Worm (Caenorhabditis elegans) whole organism, young adult: Measurements from ENCODE around the gene sbp-1.

ENCODE experiments used
- B0035.1 ChIP-seq: sonication (generic microtip); optimal IDR thresholded peaks from 2 replicates; lab custom pipeline; 2016; ENCODE audit warnings: missing genetic modification characterization, mild to moderate bottlenecking, missing compliant biosample characterization, missing genotype, missing genetic modification reagents
- B0261.1 ChIP-seq: sonication (generic microtip); optimal IDR thresholded peaks from 2 replicates; lab custom pipeline; 2016; ENCODE audit warnings: mild to moderate bottlenecking, missing genetic modification characterization, moderate library complexity, missing compliant biosample characterization
- F23B12.7 ChIP-seq: sonication (generic microtip); optimal IDR thresholded peaks from 2 replicates; lab custom pipeline; 2017; ENCODE audit warnings: missing genetic modification characterization, mild to moderate bottlenecking, missing compliant biosample characterization, antibody characterized with exemption, moderate library complexity; ENCODE audit not compliant: insufficient read depth
- F39B2.1 ChIP-seq: fragments of 200-800 bp; sonication (Bioruptor generic); IDR thresholded peaks from 2 replicates; pipeline ENCODE4 v1.3.6; 2022; ENCODE audit warnings: missing genetic modification reagents, missing genetic modification characterization, missing compliant biosample characterization
- F49E8.2 ChIP-seq: sonication (generic microtip); optimal IDR thresholded peaks from 3 replicates; lab custom pipeline; 2017; ENCODE audit warnings: missing genetic modification characterization, mild to moderate bottlenecking, missing compliant biosample characterization, antibody characterized with exemption, moderate library complexity; ENCODE audit not compliant: insufficient read depth
- F57A8.1 ChIP-seq: fragments of 200-800 bp; sonication (Bioruptor generic); optimal IDR thresholded peaks from 2 replicates; lab custom pipeline; 2018; ENCODE audit warnings: mild to moderate bottlenecking, missing genetic modification characterization, moderate library complexity, missing compliant biosample characterization
- K11D2.4 ChIP-seq: fragments of 200-800 bp; sonication (Bioruptor generic); IDR thresholded peaks from 2 replicates; pipeline ENCODE4 v1.3.6; 2022; ENCODE audit warnings: missing genetic modification reagents, missing genetic modification characterization, missing compliant biosample characterization
- Y56A3A.18 ChIP-seq: fragments of 200-800 bp; sonication (Bioruptor generic); IDR thresholded peaks from 2 replicates; pipeline ENCODE4 v1.3.6; 2022; ENCODE audit warnings: missing genetic modification reagents, missing genetic modification characterization, missing compliant biosample characterization
- ZK185.1 ChIP-seq: sonication (generic microtip); optimal IDR thresholded peaks from 2 replicates; lab custom pipeline; 2016; ENCODE audit warnings: mild to moderate bottlenecking, missing genetic modification characterization, missing compliant biosample characterization; ENCODE audit not compliant: poor library complexity, severe bottlenecking
- akir-1 ChIP-seq: fragments of 200-800 bp; sonication (Bioruptor generic); optimal IDR thresholded peaks from 2 replicates; lab custom pipeline; 2018; ENCODE audit warnings: mild to moderate bottlenecking, missing genetic modification characterization, moderate library complexity, missing compliant biosample characterization
- aptf-2 ChIP-seq: fragments of 200-800 bp; sonication (Bioruptor generic); conservative IDR thresholded peaks from 2 replicates; pipeline ENCODE4 v1.3.6; 2022; ENCODE audit warnings: missing genetic modification reagents, missing genetic modification characterization, missing compliant biosample characterization
- atf-7 ChIP-seq: sonication (generic microtip); optimal IDR thresholded peaks from 2 replicates; lab custom pipeline; 2017; ENCODE audit warnings: mild to moderate bottlenecking, missing genetic modification characterization, missing compliant biosample characterization
- athp-1 ChIP-seq: sonication (generic microtip); optimal IDR thresholded peaks from 2 replicates; lab custom pipeline; 2017; ENCODE audit warnings: mild to moderate bottlenecking, missing genetic modification characterization, missing compliant biosample characterization
- attf-5 ChIP-seq: fragments of 200-800 bp; sonication (Bioruptor generic); optimal IDR thresholded peaks from 2 replicates; lab custom pipeline; 2018; ENCODE audit warnings: mild to moderate bottlenecking, missing genetic modification characterization, missing compliant biosample characterization
- attf-6 ChIP-seq: fragments of 200-800 bp; sonication (Bioruptor generic); IDR thresholded peaks from 2 replicates; pipeline ENCODE4 v1.3.6; 2022; ENCODE audit warnings: missing genetic modification reagents, missing genetic modification characterization, missing compliant biosample characterization
- cebp-1 ChIP-seq, 2 experiments: fragments of 200-800 bp in 1 of 2; sonication (Bioruptor generic) in 1 of 2; sonication (generic microtip) in 1 of 2; IDR thresholded peaks in 1 of 2; optimal IDR thresholded peaks in 1 of 2; 2 replicates each; pipeline versions ENCODE4 v1.3.6 to Lab custom; 2017 to 2022; ENCODE audit warnings: missing compliant biosample characterization in 2 of 2, missing genetic modification characterization in 2 of 2, mild to moderate bottlenecking in 1 of 2, missing genetic modification reagents in 1 of 2, moderate library complexity in 1 of 2
- ceh-58 ChIP-seq: fragments of 200-800 bp; sonication (Bioruptor generic); IDR thresholded peaks from 2 replicates; pipeline ENCODE4 v1.3.6; 2022; ENCODE audit warnings: missing genetic modification characterization, missing compliant biosample characterization
- ceh-91 ChIP-seq: fragments of 200-800 bp; sonication (Bioruptor generic); IDR thresholded peaks from 2 replicates; pipeline ENCODE4 v1.3.6; 2022; ENCODE audit warnings: missing genetic modification reagents, missing genetic modification characterization, missing compliant biosample characterization
- dox-1 ChIP-seq: fragments of 200-800 bp; sonication (Bioruptor generic); IDR thresholded peaks from 2 replicates; pipeline ENCODE4 v1.3.6; 2022; ENCODE audit warnings: missing genetic modification reagents, missing genetic modification characterization, missing compliant biosample characterization
- dpff-1 ChIP-seq: sonication (generic microtip); optimal IDR thresholded peaks from 2 replicates; lab custom pipeline; 2017; ENCODE audit warnings: mild to moderate bottlenecking, missing genetic modification characterization, missing compliant biosample characterization
- efl-1 ChIP-seq: fragments of 150-350 bp; optimal IDR thresholded peaks from 2 replicates; lab custom pipeline; 2014; ENCODE audit warnings: missing biosample characterization, missing genetic modification reagents, missing genetic modification characterization
- ets-4 ChIP-seq: fragments of 200-800 bp; sonication (Bioruptor generic); optimal IDR thresholded peaks from 2 replicates; lab custom pipeline; 2018; ENCODE audit warnings: mild to moderate bottlenecking, missing genetic modification characterization, missing compliant biosample characterization
- him-1 ChIP-seq: sonication (generic microtip); optimal IDR thresholded peaks from 2 replicates; lab custom pipeline; 2016; ENCODE audit warnings: missing genotype, missing genetic modification reagents, missing genetic modification characterization, missing compliant biosample characterization
- hmg-1.2 ChIP-seq: fragments of 200-800 bp; sonication (Bioruptor generic); IDR thresholded peaks from 2 replicates; pipeline ENCODE4 v1.3.6; 2022; ENCODE audit warnings: missing genetic modification reagents, missing genetic modification characterization, missing compliant biosample characterization
- hrde-1 ChIP-seq: sonication (generic microtip); optimal IDR thresholded peaks from 2 replicates; lab custom pipeline; 2016; ENCODE audit warnings: missing genetic modification characterization, mild to moderate bottlenecking, missing compliant biosample characterization, moderate library complexity, missing genotype, missing genetic modification reagents, borderline replicate concordance
- let-607 ChIP-seq, 2 experiments: fragments of 200-800 bp in 1 of 2; sonication (Bioruptor generic) in 1 of 2; sonication (generic microtip) in 1 of 2; optimal IDR thresholded peaks; 2 replicates each; lab custom pipeline; 2016 to 2018; ENCODE audit warnings: mild to moderate bottlenecking in 2 of 2, missing compliant biosample characterization in 2 of 2, missing genetic modification characterization in 2 of 2, moderate library complexity in 2 of 2, missing genotype in 1 of 2
- lin-26 ChIP-seq: fragments of 200-800 bp; sonication (Bioruptor generic); IDR thresholded peaks from 2 replicates; pipeline ENCODE4 v1.3.6; 2022; ENCODE audit warnings: missing genetic modification reagents, missing genetic modification characterization, missing compliant biosample characterization
- lin-35 ChIP-seq, 3 experiments: fragments of 150-350 bp in 2 of 3; sonication (generic microtip) in 1 of 3; optimal IDR thresholded peaks; 2 replicates each; lab custom pipeline; 2014 to 2018; ENCODE audit warnings: missing biosample characterization in 3 of 3, missing genetic modification characterization in 3 of 3, missing genetic modification reagents in 3 of 3
- lsy-27 ChIP-seq: sonication (generic microtip); optimal IDR thresholded peaks from 2 replicates; lab custom pipeline; 2017; ENCODE audit warnings: missing genetic modification characterization, mild to moderate bottlenecking, missing compliant biosample characterization, antibody characterized with exemption, missing genotype, borderline replicate concordance; ENCODE audit not compliant: insufficient read depth
- mcd-1 ChIP-seq: fragments of 200-800 bp; sonication (Bioruptor generic); IDR thresholded peaks from 2 replicates; pipeline ENCODE4 v1.3.6; 2022; ENCODE audit warnings: missing genetic modification reagents, missing genetic modification characterization, missing compliant biosample characterization
- mel-28 ChIP-seq: sonication (generic microtip); optimal IDR thresholded peaks from 2 replicates; lab custom pipeline; 2016; ENCODE audit warnings: borderline replicate concordance, mild to moderate bottlenecking, missing genetic modification characterization, missing compliant biosample characterization
- mxl-1 ChIP-seq: sonication (generic microtip); optimal IDR thresholded peaks from 2 replicates; lab custom pipeline; 2016; ENCODE audit warnings: missing genetic modification characterization, missing compliant biosample characterization
- nhr-179 ChIP-seq: sonication (generic microtip); optimal IDR thresholded peaks from 2 replicates; lab custom pipeline; 2016; ENCODE audit warnings: mild to moderate bottlenecking, missing genetic modification characterization, missing compliant biosample characterization
- pha-4 ChIP-seq: fragments of 150-350 bp; sonication (generic microtip); optimal IDR thresholded peaks from 2 replicates; lab custom pipeline; 2014; ENCODE audit warnings: missing biosample characterization, missing genetic modification reagents, missing genetic modification characterization
- rpc-1 ChIP-seq, 2 experiments: fragments of 150-350 bp in 1 of 2; sonication (generic microtip) in 1 of 2; optimal IDR thresholded peaks; 2 replicates each; lab custom pipeline; 2014 to 2018; ENCODE audit warnings: missing biosample characterization in 1 of 2, missing genetic modification characterization in 1 of 2, missing genetic modification reagents in 1 of 2, missing genotype in 1 of 2
- snpc-1.3 ChIP-seq: sonication (generic microtip); optimal IDR thresholded peaks from 2 replicates; lab custom pipeline; 2017; ENCODE audit warnings: missing genetic modification characterization, mild to moderate bottlenecking, missing compliant biosample characterization, antibody characterized with exemption, moderate library complexity, missing genotype, missing genetic modification reagents; ENCODE audit not compliant: insufficient read depth
- snpc-3.4 ChIP-seq: sonication (generic microtip); optimal IDR thresholded peaks from 2 replicates; lab custom pipeline; 2017; ENCODE audit warnings: missing genetic modification characterization, mild to moderate bottlenecking, missing compliant biosample characterization, antibody characterized with exemption, moderate library complexity, missing genotype, missing genetic modification reagents
- snpc-4 ChIP-seq, 5 experiments: fragments of 150-350 bp in 1 of 5; sonication (generic microtip) in 4 of 5; optimal IDR thresholded peaks; 2 replicates each; lab custom pipeline; 2014 to 2018; ENCODE audit warnings: missing genetic modification characterization in 5 of 5, missing biosample characterization in 3 of 5, antibody characterized with exemption in 2 of 5, mild to moderate bottlenecking in 2 of 5, missing compliant biosample characterization in 2 of 5, missing genotype in 2 of 5, moderate library complexity in 2 of 5, missing genetic modification reagents in 1 of 5
- tbp1 ChIP-seq: fragments of 200-800 bp; sonication (Bioruptor generic); optimal IDR thresholded peaks from 2 replicates; lab custom pipeline; 2018; ENCODE audit warnings: mild to moderate bottlenecking, missing genetic modification characterization, missing compliant biosample characterization
- tbx-9 ChIP-seq: sonication (generic microtip); optimal IDR thresholded peaks from 2 replicates; lab custom pipeline; 2016; ENCODE audit warnings: borderline replicate concordance, missing genetic modification characterization, inconsistent platforms, missing compliant biosample characterization
- unc-62 ChIP-seq: fragments of 150-350 bp; optimal IDR thresholded peaks from 2 replicates; lab custom pipeline; 2014; ENCODE audit warnings: missing biosample characterization, missing genetic modification reagents, missing genetic modification characterization
- xnd-1 ChIP-seq: sonication (generic microtip); optimal IDR thresholded peaks from 2 replicates; lab custom pipeline; 2016; ENCODE audit warnings: missing genotype, missing genetic modification reagents, missing genetic modification characterization, missing compliant biosample characterization
- zfh-2 ChIP-seq: fragments of 200-800 bp; sonication (Bioruptor generic); conservative IDR thresholded peaks from 2 replicates; pipeline ENCODE4 v1.3.6; 2022; ENCODE audit warnings: missing genetic modification reagents, missing genetic modification characterization, missing compliant biosample characterization
- ztf-25 ChIP-seq: fragments of 200-800 bp; sonication (Bioruptor generic); IDR thresholded peaks from 2 replicates; pipeline ENCODE4 v1.3.6; 2022; ENCODE audit warnings: missing genetic modification reagents, missing genetic modification characterization, missing compliant biosample characterization
- ztf-3 ChIP-seq: fragments of 200-800 bp; sonication (Bioruptor generic); optimal IDR thresholded peaks from 2 replicates; lab custom pipeline; 2018; ENCODE audit warnings: mild to moderate bottlenecking, missing genetic modification characterization, missing compliant biosample characterization

Gene sbp-1

ce11 chrIII:11463726-11464125 lies 21.4 kb upstream of the sbp-1 start (continued):
- TF ChIP-seq snpc-3.4 (tag; lab: Kevin White, UChicago) = no peak
- no peak for TF ChIP-seq F49E8.2 (tag; lab: Kevin White, UChicago)
- TF ChIP-seq let-607 (tag; optimal IDR thresholded peaks at IDR 0.05; lab: Kevin White, UChicago) = peak in 1 of 2 experiments; percentile 57
- no peak for TF ChIP-seq aptf-2
- no peak for TF ChIP-seq mxl-1
- TF ChIP-seq rpc-1 (optimal IDR thresholded peaks at IDR 0.05; lab: Kevin White, UChicago) = no peak
- no peak for TF ChIP-seq rpc-1 (tag; optimal IDR thresholded peaks at IDR 0.05; lab: Kevin White, UChicago)
- no peak for TF ChIP-seq snpc-1.3 (tag; lab: Kevin White, UChicago)
- peak; percentile 30 for TF ChIP-seq mel-28 (tag; lab: Kevin White, UChicago)
- TF ChIP-seq B0035.1 (tag; lab: Kevin White, UChicago) = peak; percentile 41
- no peak for TF ChIP-seq ztf-25 (GFP tag; lab: Robert Waterston, UW)
- TF ChIP-seq hmg-1.2 (GFP tag; lab: Robert Waterston, UW) = peak; percentile 73
- TF ChIP-seq ceh-58 (GFP tag; lab: Robert Waterston, UW) = no peak
- TF ChIP-seq efl-1 = no peak
- TF ChIP-seq attf-5 (GFP tag; lab: Kevin White, UChicago) = peak; percentile 33
- no peak for TF ChIP-seq nhr-179 (tag; lab: Kevin White, UChicago)
- TF ChIP-seq B0261.1 (tag; lab: Kevin White, UChicago) = no peak
- TF ChIP-seq zfh-2 (GFP tag; lab: Robert Waterston, UW) = peak; percentile 97
- TF ChIP-seq ztf-3 (GFP tag; lab: Kevin White, UChicago) = no peak
- TF ChIP-seq tbp1 (GFP tag; lab: Kevin White, UChicago) = peak; percentile 6
- no peak for TF ChIP-seq unc-62
- TF ChIP-seq Y56A3A.18 = no peak
- TF ChIP-seq ZK185.1 (tag; lab: Kevin White, UChicago) = no peak
- TF ChIP-seq hrde-1 = no peak
- no peak for TF ChIP-seq attf-6
- TF ChIP-seq ets-4 (GFP tag; lab: Kevin White, UChicago) = peak; percentile 24
- TF ChIP-seq mcd-1 (GFP tag; lab: Robert Waterston, UW) = peak; percentile 68
- TF ChIP-seq athp-1 (tag; lab: Kevin White, UChicago) = peak; percentile 22
- no peak for TF ChIP-seq him-1 (tag; lab: Kevin White, UChicago)
- TF ChIP-seq lin-35 (GFP tag; optimal IDR thresholded peaks at IDR 0.05; lab: Kevin White, UChicago) = no peak
- peak; percentile 81 for TF ChIP-seq dox-1 (GFP tag; lab: Robert Waterston, UW)
- no peak for TF ChIP-seq xnd-1 (tag; lab: Kevin White, UChicago)
- TF ChIP-seq lsy-27 (tag; lab: Kevin White, UChicago) = no peak
- peak; percentile 59; the same call in 1 of the 2 replicates for TF ChIP-seq lin-26 (GFP tag; lab: Robert Waterston, UW)
- TF ChIP-seq K11D2.4 (GFP tag; lab: Robert Waterston, UW) = no peak
- TF ChIP-seq dpff-1 (tag; lab: Kevin White, UChicago) = no peak
- no peak for TF ChIP-seq akir-1 (GFP tag; lab: Kevin White, UChicago)
- no peak for TF ChIP-seq cebp-1 (GFP tag; IDR thresholded peaks at IDR 0.05; lab: Robert Waterston, UW)
- peak; percentile 54 for TF ChIP-seq cebp-1 (tag; optimal IDR thresholded peaks at IDR 0.05; lab: Kevin White, UChicago)
- TF ChIP-seq tbx-9 (tag; lab: Kevin White, UChicago) = no peak
- TF ChIP-seq snpc-4 (GFP tag; optimal IDR thresholded peaks at IDR 0.05; lab: Kevin White, UChicago) = peak; percentile 93
- peak; percentile 98 to 99 (median 99) for TF ChIP-seq snpc-4 (tag; optimal IDR thresholded peaks at IDR 0.05; lab: Kevin White, UChicago)
- TF ChIP-seq F23B12.7 = no peak
- TF ChIP-seq atf-7 (tag; lab: Kevin White, UChicago) = peak; percentile 27
- TF ChIP-seq F57A8.1 = no peak
- no peak for TF ChIP-seq F39B2.1
- no peak for TF ChIP-seq pha-4
- TF ChIP-seq ceh-91 = no peak
